Worm (Caenorhabditis elegans) whole organism, L4 larva: Measurements from ENCODE around the gene eng-1.

Source experiments
- D1046.2 ChIP-seq: fragments of 200-800 bp; sonication (Bioruptor generic); IDR thresholded peaks from 2 replicates; pipeline ENCODE4 v1.3.6; 2022; ENCODE audit warnings: missing genetic modification characterization, missing compliant biosample characterization
- F10B5.3 ChIP-seq: sonication (generic microtip); optimal IDR thresholded peaks from 2 replicates; lab custom pipeline; 2016; ENCODE audit warnings: mild to moderate bottlenecking, missing genetic modification characterization, missing compliant biosample characterization
- F49E8.2 ChIP-seq: sonication (generic microtip); optimal IDR thresholded peaks from 2 replicates; lab custom pipeline; 2016; ENCODE audit warnings: missing compliant biosample characterization, mild to moderate bottlenecking, missing genetic modification characterization, borderline replicate concordance
- Y105C5A.15 ChIP-seq: fragments of 200-800 bp; sonication (Bioruptor generic); IDR thresholded peaks from 2 replicates; pipeline ENCODE4 v1.3.6; 2022; ENCODE audit warnings: missing genetic modification characterization, missing compliant biosample characterization
- Y48G9A.11 ChIP-seq: fragments of 200-800 bp; sonication (Bioruptor generic); IDR thresholded peaks from 2 replicates; pipeline ENCODE4 v1.3.6; 2022; ENCODE audit warnings: missing genetic modification reagents, missing genetic modification characterization, missing compliant biosample characterization
- Y5F2A.4 ChIP-seq: fragments of 200-800 bp; sonication (Bioruptor generic); optimal IDR thresholded peaks from 2 replicates; lab custom pipeline; 2018; ENCODE audit warnings: mild to moderate bottlenecking, missing genetic modification characterization, missing compliant biosample characterization
- Y75B8A.6 ChIP-seq: fragments of 200-800 bp; sonication (Bioruptor generic); IDR thresholded peaks from 2 replicates; pipeline ENCODE4 v1.3.6; 2022; ENCODE audit warnings: missing genetic modification reagents, missing genetic modification characterization, missing compliant biosample characterization
- ZK337.2 ChIP-seq: fragments of 200-800 bp; sonication (Bioruptor generic); IDR thresholded peaks from 2 replicates; pipeline ENCODE4 v1.3.6; 2022; ENCODE audit warnings: missing genetic modification reagents, missing genetic modification characterization, missing compliant biosample characterization
- ZK546.5 ChIP-seq, 2 experiments: sonication (generic microtip); optimal IDR thresholded peaks; 2 replicates each; lab custom pipeline; 2017; ENCODE audit warnings: missing biosample characterization in 2 of 2, missing genetic modification characterization in 2 of 2
- arid-1 ChIP-seq: fragments of 200-800 bp; sonication (Bioruptor generic); conservative IDR thresholded peaks from 2 replicates; pipeline ENCODE4 v1.3.6; 2022; ENCODE audit warnings: missing genetic modification reagents, missing genetic modification characterization, missing compliant biosample characterization
- ceh-20 ChIP-seq: fragments of 200-800 bp; sonication (Bioruptor generic); IDR thresholded peaks from 2 replicates; pipeline ENCODE4 v1.3.6; 2022; ENCODE audit warnings: missing genetic modification reagents, missing genetic modification characterization, missing compliant biosample characterization
- ceh-28 ChIP-seq: fragments of 150-350 bp; optimal IDR thresholded peaks from 2 replicates; lab custom pipeline; 2014; ENCODE audit warnings: missing biosample characterization, missing genetic modification reagents, missing genetic modification characterization
- ceh-44 ChIP-seq: fragments of 200-800 bp; sonication (Bioruptor generic); IDR thresholded peaks from 2 replicates; pipeline ENCODE4 v1.3.6; 2022; ENCODE audit warnings: missing genetic modification reagents, missing genetic modification characterization, missing compliant biosample characterization
- ces-1 ChIP-seq: fragments of 150-350 bp; sonication (generic microtip); optimal IDR thresholded peaks from 4 replicates; lab custom pipeline; 2014; ENCODE audit warnings: missing biosample characterization, missing genetic modification reagents, missing genetic modification characterization
- cey-2 ChIP-seq: sonication (generic microtip); optimal IDR thresholded peaks from 3 replicates; lab custom pipeline; 2017; ENCODE audit warnings: missing genetic modification characterization, mild to moderate bottlenecking, missing compliant biosample characterization, antibody characterized with exemption, borderline replicate concordance; ENCODE audit not compliant: insufficient read depth
- ctbp-1 ChIP-seq: fragments of 200-800 bp; sonication (Bioruptor generic); IDR thresholded peaks from 2 replicates; pipeline ENCODE4 v1.3.6; 2022; ENCODE audit warnings: missing genetic modification reagents, missing genetic modification characterization, missing compliant biosample characterization
- daf-12 ChIP-seq: fragments of 150-350 bp; optimal IDR thresholded peaks from 2 replicates; lab custom pipeline; 2014; ENCODE audit warnings: missing biosample characterization, missing genetic modification reagents, missing genetic modification characterization
- daf-16 ChIP-seq, 3 experiments: sonication (generic microtip); optimal IDR thresholded peaks; 2 replicates each; lab custom pipeline; 2016 to 2017; ENCODE audit warnings: missing genetic modification characterization in 3 of 3, missing genetic modification reagents in 3 of 3, mild to moderate bottlenecking in 2 of 3, missing compliant biosample characterization in 2 of 3, missing biosample characterization in 1 of 3, moderate library complexity in 1 of 3
- dmd-9 ChIP-seq: fragments of 200-800 bp; sonication (Bioruptor generic); IDR thresholded peaks from 2 replicates; pipeline ENCODE4 v1.3.6; 2022; ENCODE audit warnings: missing genetic modification reagents, missing genetic modification characterization, missing compliant biosample characterization
- duxl-1 ChIP-seq: sonication (generic microtip); optimal IDR thresholded peaks from 2 replicates; lab custom pipeline; 2016; ENCODE audit warnings: mild to moderate bottlenecking, missing genetic modification characterization, moderate library complexity, missing compliant biosample characterization; ENCODE audit not compliant: poor library complexity
- fos-1 ChIP-seq: fragments of 150-350 bp; optimal IDR thresholded peaks from 2 replicates; lab custom pipeline; 2014; ENCODE audit warnings: missing biosample characterization, missing genetic modification characterization
- gei-8 ChIP-seq: fragments of 200-800 bp; sonication (Bioruptor generic); optimal IDR thresholded peaks from 2 replicates; lab custom pipeline; 2018; ENCODE audit warnings: mild to moderate bottlenecking, missing genetic modification characterization, missing compliant biosample characterization
- hif-1 ChIP-seq, 2 experiments: sonication (generic microtip); optimal IDR thresholded peaks; 2 replicates each; lab custom pipeline; 2016 to 2017; ENCODE audit warnings: missing compliant biosample characterization in 2 of 2, missing genetic modification characterization in 2 of 2, missing genetic modification reagents in 2 of 2, missing genotype in 2 of 2, mild to moderate bottlenecking in 1 of 2
- hlh-11 ChIP-seq: fragments of 200-800 bp; sonication (Bioruptor generic); optimal IDR thresholded peaks from 2 replicates; lab custom pipeline; 2018; ENCODE audit warnings: mild to moderate bottlenecking, missing genetic modification characterization, missing compliant biosample characterization
- hmg-1.1 ChIP-seq: fragments of 200-800 bp; sonication (Bioruptor generic); IDR thresholded peaks from 2 replicates; pipeline ENCODE4 v1.3.6; 2022; ENCODE audit warnings: missing genetic modification reagents, missing genetic modification characterization, missing compliant biosample characterization
- lin-29 ChIP-seq: fragments of 200-800 bp; sonication (Bioruptor generic); IDR thresholded peaks from 2 replicates; pipeline ENCODE4 v1.3.6; 2022; ENCODE audit warnings: missing genetic modification reagents, missing genetic modification characterization, missing compliant biosample characterization
- lir-3 ChIP-seq: sonication (generic microtip); optimal IDR thresholded peaks from 2 replicates; lab custom pipeline; 2016; ENCODE audit warnings: mild to moderate bottlenecking, missing genetic modification characterization, missing compliant biosample characterization
- lsy-2 ChIP-seq, 2 experiments: fragments of 150-350 bp in 1 of 2; sonication (generic microtip) in 1 of 2; optimal IDR thresholded peaks; 2 replicates each; lab custom pipeline; 2014 to 2017; ENCODE audit warnings: missing biosample characterization in 2 of 2, missing genetic modification characterization in 2 of 2
- mdt-29 ChIP-seq: fragments of 200-800 bp; sonication (Bioruptor generic); IDR thresholded peaks from 2 replicates; pipeline ENCODE4 v1.3.6; 2022; ENCODE audit warnings: missing genetic modification reagents, missing genetic modification characterization, missing compliant biosample characterization
- nhr-10 ChIP-seq: fragments of 150-350 bp; optimal IDR thresholded peaks from 2 replicates; lab custom pipeline; 2014; ENCODE audit warnings: missing biosample characterization, missing genetic modification characterization
- nhr-11 ChIP-seq: fragments of 150-350 bp; optimal IDR thresholded peaks from 2 replicates; lab custom pipeline; 2014; ENCODE audit warnings: missing biosample characterization, missing genetic modification characterization
- nhr-237 ChIP-seq: sonication (generic microtip); optimal IDR thresholded peaks from 2 replicates; lab custom pipeline; 2017; ENCODE audit warnings: missing biosample characterization, missing genetic modification characterization
- nhr-28 ChIP-seq: fragments of 150-350 bp; optimal IDR thresholded peaks from 2 replicates; lab custom pipeline; 2014; ENCODE audit warnings: missing biosample characterization, missing genetic modification characterization
- nhr-41 ChIP-seq: fragments of 200-800 bp; sonication (Bioruptor generic); IDR thresholded peaks from 2 replicates; pipeline ENCODE4 v1.3.6; 2022; ENCODE audit warnings: missing genetic modification reagents, missing genetic modification characterization, missing compliant biosample characterization
- nhr-48 ChIP-seq: sonication (generic microtip); optimal IDR thresholded peaks from 2 replicates; lab custom pipeline; 2016; ENCODE audit warnings: mild to moderate bottlenecking, missing genetic modification characterization, missing compliant biosample characterization
- nhr-6 ChIP-seq: fragments of 150-350 bp; optimal IDR thresholded peaks from 2 replicates; lab custom pipeline; 2014; ENCODE audit warnings: missing biosample characterization, missing genetic modification characterization
- nhr-76 ChIP-seq: fragments of 150-350 bp; optimal IDR thresholded peaks from 2 replicates; lab custom pipeline; 2014; ENCODE audit warnings: missing biosample characterization, missing genetic modification characterization
- nhr-77 ChIP-seq: fragments of 150-350 bp; optimal IDR thresholded peaks from 2 replicates; lab custom pipeline; 2014; ENCODE audit warnings: missing biosample characterization, missing genetic modification characterization
- php-3 ChIP-seq: fragments of 200-800 bp; sonication (Bioruptor generic); IDR thresholded peaks from 2 replicates; pipeline ENCODE4 v1.3.6; 2022; ENCODE audit warnings: missing genetic modification reagents, missing genetic modification characterization, missing compliant biosample characterization
- saeg-2 ChIP-seq: fragments of 200-800 bp; sonication (Bioruptor generic); IDR thresholded peaks from 2 replicates; pipeline ENCODE4 v1.3.6; 2022; ENCODE audit warnings: missing genetic modification reagents, missing genetic modification characterization, missing compliant biosample characterization
- set-16 ChIP-seq: fragments of 200-800 bp; sonication (Bioruptor generic); IDR thresholded peaks from 2 replicates; pipeline ENCODE4 v1.3.6; 2022; ENCODE audit warnings: missing genetic modification reagents, missing genetic modification characterization, missing compliant biosample characterization
- skn-1 ChIP-seq: fragments of 150-350 bp; optimal IDR thresholded peaks from 2 replicates; lab custom pipeline; 2014; ENCODE audit warnings: missing biosample characterization, missing genetic modification characterization
- snpc-1.2 ChIP-seq: fragments of 200-800 bp; sonication (Bioruptor generic); IDR thresholded peaks from 2 replicates; pipeline ENCODE4 v1.3.6; 2022; ENCODE audit warnings: missing genetic modification reagents, missing genetic modification characterization, missing compliant biosample characterization
- spr-1 ChIP-seq: sonication (generic microtip); optimal IDR thresholded peaks from 2 replicates; lab custom pipeline; 2016; ENCODE audit warnings: mild to moderate bottlenecking, missing genetic modification characterization, missing compliant biosample characterization
- spr-3 ChIP-seq: fragments of 200-800 bp; sonication (Bioruptor generic); optimal IDR thresholded peaks from 2 replicates; lab custom pipeline; 2018; ENCODE audit warnings: mild to moderate bottlenecking, missing genetic modification characterization, missing compliant biosample characterization
- unc-130 ChIP-seq: sonication (generic microtip); optimal IDR thresholded peaks from 2 replicates; lab custom pipeline; 2016; ENCODE audit warnings: missing genetic modification reagents, missing genetic modification characterization, missing compliant biosample characterization
- vab-7 ChIP-seq: fragments of 200-800 bp; sonication (Bioruptor generic); IDR thresholded peaks from 2 replicates; pipeline ENCODE4 v1.3.6; 2022; ENCODE audit warnings: missing genetic modification reagents, missing genetic modification characterization, missing compliant biosample characterization
- zag-1 ChIP-seq: fragments of 150-350 bp; optimal IDR thresholded peaks from 2 replicates; lab custom pipeline; 2014; ENCODE audit warnings: missing biosample characterization, missing genetic modification characterization
- zfp-2 ChIP-seq: sonication (generic microtip); optimal IDR thresholded peaks from 2 replicates; lab custom pipeline; 2016; ENCODE audit warnings: mild to moderate bottlenecking, missing genetic modification characterization, missing compliant biosample characterization
- zfp-3 ChIP-seq: fragments of 200-800 bp; sonication (Bioruptor generic); conservative IDR thresholded peaks from 2 replicates; pipeline ENCODE4 v1.3.6; 2022; ENCODE audit warnings: missing genetic modification reagents, missing genetic modification characterization, missing compliant biosample characterization
- zip-11 ChIP-seq: fragments of 200-800 bp; sonication (Bioruptor generic); IDR thresholded peaks from 2 replicates; pipeline ENCODE4 v1.3.6; 2022; ENCODE audit warnings: missing genetic modification characterization, missing compliant biosample characterization
- ztf-11 ChIP-seq: fragments of 150-350 bp; optimal IDR thresholded peaks from 2 replicates; lab custom pipeline; 2014; ENCODE audit warnings: missing biosample characterization, missing genetic modification characterization

Gene eng-1

DNA sequence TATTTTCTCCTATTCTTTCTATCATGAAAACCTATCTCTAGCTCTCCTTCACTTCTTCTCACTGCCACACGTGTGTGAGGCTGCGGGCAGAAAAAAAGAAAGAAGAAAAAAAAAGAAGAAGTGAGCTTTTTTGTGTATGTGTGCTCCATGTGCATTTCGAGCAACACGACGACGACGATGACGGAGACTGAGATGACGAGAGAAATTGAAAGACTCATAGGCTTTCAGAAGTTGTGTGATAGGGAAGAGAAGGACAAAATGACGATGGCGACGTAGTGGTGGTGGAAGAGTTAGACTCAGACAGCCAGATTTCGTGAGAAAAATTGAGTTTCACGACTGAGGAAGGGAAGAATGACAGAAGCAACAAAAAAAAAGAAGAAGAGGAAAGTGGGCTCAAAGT, 22.8 kb downstream of the eng-1 start (continued):
- TF ChIP-seq ctbp-1 (GFP tag; lab: Robert Waterston, UW) (peak; percentile 74), cey-2 (no peak), ceh-44 (GFP tag; lab: Robert Waterston, UW) (no peak), vab-7 (no peak), fos-1 (no peak), F10B5.3 (tag; lab: Kevin White, UChicago) (no peak), ZK337.2 (no peak), daf-12 (tag; lab: Kevin White, UChicago) (no peak), nhr-48 (tag; lab: Kevin White, UChicago) (no peak), nhr-237 (no peak), unc-130 (no peak), ceh-28 (tag; lab: Kevin White, UChicago) (no peak), nhr-6 (tag; lab: Kevin White, UChicago) (no peak), ZK546.5 (tag; optimal IDR thresholded peaks at IDR 0.05; lab: Kevin White, UChicago) (no peak), ceh-20 (peak; percentile 71; the same call in 1 of the 2 replicates), daf-16 (GFP tag; optimal IDR thresholded peaks at IDR 0.05; lab: Kevin White, UChicago) (no peak), daf-16 (tag; optimal IDR thresholded peaks at IDR 0.05; lab: Kevin White, UChicago) (no peak), nhr-10 (tag; lab: Kevin White, UChicago) (no peak), hif-1 (tag; optimal IDR thresholded peaks at IDR 0.05; lab: Kevin White, UChicago) (peak in 1 of 2 experiments; percentile 45), zag-1 (tag; lab: Kevin White, UChicago) (no peak), spr-3 (no peak), mdt-29 (GFP tag; lab: Robert Waterston, UW) (no peak), ces-1 (GFP tag; lab: Kevin White, UChicago) (peak; percentile 39), zfp-3 (GFP tag; lab: Robert Waterston, UW) (no peak), gei-8 (GFP tag; lab: Kevin White, UChicago) (no peak), nhr-77 (tag; lab: Kevin White, UChicago) (no peak), lsy-2 (tag; optimal IDR thresholded peaks at IDR 0.05; lab: Kevin White, UChicago) (peak; percentile 22 to 70), nhr-76 (tag; lab: Kevin White, UChicago) (no peak), Y48G9A.11 (GFP tag; lab: Robert Waterston, UW) (no peak), F49E8.2 (tag; lab: Kevin White, UChicago) (no peak), ztf-11 (no peak), Y105C5A.15 (GFP tag; lab: Robert Waterston, UW) (no peak), arid-1 (GFP tag; lab: Robert Waterston, UW) (no peak), lir-3 (tag; lab: Kevin White, UChicago) (no peak), dmd-9 (no peak), D1046.2 (GFP tag; lab: Robert Waterston, UW) (no peak), hlh-11 (peak; percentile 43), snpc-1.2 (GFP tag; lab: Robert Waterston, UW) (no peak), nhr-11 (tag; lab: Kevin White, UChicago) (peak; percentile 5), php-3 (no peak), nhr-28 (tag; lab: Kevin White, UChicago) (no peak), duxl-1 (tag; lab: Kevin White, UChicago) (no peak), nhr-41 (no peak), Y75B8A.6 (GFP tag; lab: Robert Waterston, UW) (no peak), zip-11 (GFP tag; lab: Robert Waterston, UW) (no peak), saeg-2 (no peak), skn-1 (tag; lab: Kevin White, UChicago) (no peak), spr-1 (tag; lab: Kevin White, UChicago) (no peak), Y5F2A.4 (GFP tag; lab: Kevin White, UChicago) (no peak), zfp-2 (tag; lab: Kevin White, UChicago) (no peak), lin-29 (GFP tag; lab: Robert Waterston, UW) (no peak), hmg-1.1 (GFP tag; lab: Robert Waterston, UW) (peak; percentile 76), set-16 (GFP tag; lab: Robert Waterston, UW) (no peak; the same call in 1 of the 2 replicates)
